Worm (Caenorhabditis elegans) whole organism, L2 larva: Measurements from ENCODE around the gene nlp-52.

Source experiments
- C34F6.9 ChIP-seq: fragments of 150-350 bp; optimal IDR thresholded peaks from 2 replicates; lab custom pipeline; 2014; ENCODE audit warnings: missing biosample characterization, missing genetic modification characterization
- F13H6.1 ChIP-seq: sonication (generic microtip); optimal IDR thresholded peaks from 2 replicates; lab custom pipeline; 2016; ENCODE audit warnings: missing genetic modification characterization, missing compliant biosample characterization
- R02D3.7 ChIP-seq: fragments of 150-350 bp; optimal IDR thresholded peaks from 2 replicates; lab custom pipeline; 2014; ENCODE audit warnings: missing biosample characterization, missing genetic modification characterization
- Y55F3AM.14 ChIP-seq: fragments of 200-800 bp; sonication (Bioruptor generic); optimal IDR thresholded peaks from 2 replicates; lab custom pipeline; 2018; ENCODE audit warnings: mild to moderate bottlenecking, missing genetic modification characterization, missing compliant biosample characterization
- ZK546.5 ChIP-seq: sonication (generic microtip); optimal IDR thresholded peaks from 2 replicates; lab custom pipeline; 2017; ENCODE audit warnings: missing biosample characterization, missing genetic modification characterization
- alr-1 ChIP-seq: fragments of 150-350 bp; optimal IDR thresholded peaks from 2 replicates; lab custom pipeline; 2014; ENCODE audit warnings: missing biosample characterization, missing genetic modification characterization
- aly-2 ChIP-seq: fragments of 150-350 bp; optimal IDR thresholded peaks from 2 replicates; lab custom pipeline; 2014; ENCODE audit warnings: missing biosample characterization, missing genetic modification characterization
- ama-1 ChIP-seq: fragments of 150-350 bp; optimal IDR thresholded peaks from 2 replicates; lab custom pipeline; 2018; ENCODE audit warnings: inconsistent platforms
- blmp-1 ChIP-seq: sonication (generic microtip); optimal IDR thresholded peaks from 2 replicates; lab custom pipeline; 2017; ENCODE audit warnings: missing genetic modification characterization, mild to moderate bottlenecking, missing compliant biosample characterization, antibody characterized with exemption, moderate library complexity; ENCODE audit not compliant: insufficient read depth
- ceh-16 ChIP-seq: fragments of 150-350 bp; optimal IDR thresholded peaks from 2 replicates; lab custom pipeline; 2014; ENCODE audit warnings: missing biosample characterization, missing genetic modification characterization
- ceh-82 ChIP-seq: fragments of 150-350 bp; optimal IDR thresholded peaks from 2 replicates; lab custom pipeline; 2014; ENCODE audit warnings: missing biosample characterization, missing genetic modification characterization
- crh-2 ChIP-seq: sonication (generic microtip); optimal IDR thresholded peaks from 2 replicates; lab custom pipeline; 2017; ENCODE audit warnings: missing biosample characterization, missing genetic modification characterization
- dmd-4 ChIP-seq: sonication (generic microtip); optimal IDR thresholded peaks from 2 replicates; lab custom pipeline; 2017; ENCODE audit warnings: missing biosample characterization, missing genetic modification characterization
- egl-27 ChIP-seq: sonication (generic microtip); optimal IDR thresholded peaks from 3 replicates; lab custom pipeline; 2017; ENCODE audit warnings: missing biosample characterization, missing genetic modification reagents, missing genetic modification characterization
- elt-1 ChIP-seq: fragments of 150-350 bp; optimal IDR thresholded peaks from 2 replicates; lab custom pipeline; 2014; ENCODE audit warnings: missing biosample characterization, missing genetic modification characterization
- elt-3 ChIP-seq: sonication (generic microtip); optimal IDR thresholded peaks from 2 replicates; lab custom pipeline; 2017; ENCODE audit warnings: missing biosample characterization, missing genetic modification characterization
- fos-1 ChIP-seq: fragments of 150-350 bp; optimal IDR thresholded peaks from 2 replicates; lab custom pipeline; 2014; ENCODE audit warnings: missing biosample characterization, missing genetic modification characterization
- gmeb-1 ChIP-seq: fragments of 150-350 bp; optimal IDR thresholded peaks from 2 replicates; lab custom pipeline; 2014; ENCODE audit warnings: missing biosample characterization, missing genetic modification characterization
- lin-11 ChIP-seq: fragments of 150-350 bp; sonication (generic microtip); optimal IDR thresholded peaks from 2 replicates; lab custom pipeline; 2014; ENCODE audit warnings: missing biosample characterization, missing genetic modification characterization, inconsistent platforms, mixed read lengths
- lin-13 ChIP-seq: fragments of 150-350 bp; optimal IDR thresholded peaks from 2 replicates; lab custom pipeline; 2014; ENCODE audit warnings: missing biosample characterization, missing genetic modification reagents, missing genetic modification characterization
- lin-39 ChIP-seq: fragments of 150-350 bp; optimal IDR thresholded peaks from 2 replicates; lab custom pipeline; 2014; ENCODE audit warnings: missing biosample characterization, missing genetic modification reagents, missing genetic modification characterization
- lsy-2 ChIP-seq, 2 experiments: fragments of 150-350 bp in 1 of 2; sonication (generic microtip) in 1 of 2; optimal IDR thresholded peaks; 2 replicates each; lab custom pipeline; 2014 to 2017; ENCODE audit warnings: missing biosample characterization in 2 of 2, missing genetic modification characterization in 2 of 2
- mab-5 ChIP-seq: fragments of 150-350 bp; optimal IDR thresholded peaks from 2 replicates; lab custom pipeline; 2014; ENCODE audit warnings: missing biosample characterization, missing genetic modification characterization
- mbf-1 ChIP-seq: sonication (generic microtip); optimal IDR thresholded peaks from 2 replicates; lab custom pipeline; 2017; ENCODE audit warnings: missing biosample characterization, missing genetic modification characterization
- mdl-1 ChIP-seq, 2 experiments: fragments of 150-350 bp in 1 of 2; sonication (generic microtip) in 1 of 2; optimal IDR thresholded peaks; 2 replicates each; lab custom pipeline; 2017; ENCODE audit warnings: missing biosample characterization in 2 of 2, missing genetic modification characterization in 2 of 2
- nhr-10 ChIP-seq: sonication (generic microtip); optimal IDR thresholded peaks from 2 replicates; lab custom pipeline; 2017; ENCODE audit warnings: missing biosample characterization, missing genetic modification characterization
- nhr-11 ChIP-seq: fragments of 150-350 bp; optimal IDR thresholded peaks from 2 replicates; lab custom pipeline; 2014; ENCODE audit warnings: missing biosample characterization, missing genetic modification characterization
- nhr-12 ChIP-seq: fragments of 150-350 bp; optimal IDR thresholded peaks from 2 replicates; lab custom pipeline; 2014; ENCODE audit warnings: missing biosample characterization, missing genetic modification characterization
- nhr-129 ChIP-seq: fragments of 150-350 bp; optimal IDR thresholded peaks from 2 replicates; lab custom pipeline; 2014; ENCODE audit warnings: missing biosample characterization, missing genetic modification characterization
- nhr-21 ChIP-seq: fragments of 150-350 bp; optimal IDR thresholded peaks from 2 replicates; lab custom pipeline; 2014; ENCODE audit warnings: missing biosample characterization, missing genetic modification characterization
- nhr-23 ChIP-seq: fragments of 150-350 bp; optimal IDR thresholded peaks from 2 replicates; lab custom pipeline; 2014; ENCODE audit warnings: missing biosample characterization, missing genetic modification reagents, missing genetic modification characterization
- nhr-237 ChIP-seq: fragments of 150-350 bp; optimal IDR thresholded peaks from 2 replicates; lab custom pipeline; 2014; ENCODE audit warnings: missing biosample characterization, missing genetic modification characterization
- nhr-25 ChIP-seq: fragments of 150-350 bp; sonication (generic microtip); optimal IDR thresholded peaks from 3 replicates; lab custom pipeline; 2014; ENCODE audit warnings: missing biosample characterization, missing genetic modification characterization
- nhr-6 ChIP-seq: fragments of 150-350 bp; optimal IDR thresholded peaks from 2 replicates; lab custom pipeline; 2014; ENCODE audit warnings: missing biosample characterization, missing genetic modification characterization
- nhr-77 ChIP-seq: fragments of 150-350 bp; optimal IDR thresholded peaks from 2 replicates; lab custom pipeline; 2014; ENCODE audit warnings: missing biosample characterization, missing genetic modification characterization
- peb-1 ChIP-seq: fragments of 150-350 bp; optimal IDR thresholded peaks from 2 replicates; lab custom pipeline; 2014; ENCODE audit warnings: missing biosample characterization, missing genetic modification characterization
- sem-4 ChIP-seq: fragments of 150-350 bp; optimal IDR thresholded peaks from 2 replicates; lab custom pipeline; 2014; ENCODE audit warnings: missing biosample characterization, missing genetic modification reagents, missing genetic modification characterization
- skn-1 ChIP-seq: sonication (generic microtip); optimal IDR thresholded peaks from 2 replicates; lab custom pipeline; 2017; ENCODE audit warnings: missing biosample characterization, missing genetic modification characterization
- sma-3 ChIP-seq: sonication (generic microtip); optimal IDR thresholded peaks from 2 replicates; lab custom pipeline; 2016; ENCODE audit warnings: missing genetic modification reagents, missing genetic modification characterization, missing compliant biosample characterization
- sma-9 ChIP-seq, 2 experiments: fragments of 150-350 bp in 1 of 2; sonication (generic microtip) in 1 of 2; optimal IDR thresholded peaks; 2 replicates each; lab custom pipeline; 2014 to 2016; ENCODE audit warnings: missing genetic modification characterization in 2 of 2, mild to moderate bottlenecking in 1 of 2, missing biosample characterization in 1 of 2, missing compliant biosample characterization in 1 of 2, missing genetic modification reagents in 1 of 2, moderate library complexity in 1 of 2
- snpc-4 ChIP-seq: fragments of 150-350 bp; optimal IDR thresholded peaks from 2 replicates; lab custom pipeline; 2014; ENCODE audit warnings: missing biosample characterization, missing genetic modification characterization
- unc-39 ChIP-seq: fragments of 150-350 bp; optimal IDR thresholded peaks from 2 replicates; lab custom pipeline; 2014; ENCODE audit warnings: missing biosample characterization, missing genetic modification characterization
- unc-55 ChIP-seq: fragments of 150-350 bp; sonication (generic microtip); optimal IDR thresholded peaks from 3 replicates; lab custom pipeline; 2014; ENCODE audit warnings: missing biosample characterization, missing genetic modification reagents, missing genetic modification characterization
- unc-62 ChIP-seq: fragments of 150-350 bp; optimal IDR thresholded peaks from 2 replicates; lab custom pipeline; 2014; ENCODE audit warnings: missing biosample characterization, missing genetic modification reagents, missing genetic modification characterization
- zag-1 ChIP-seq: fragments of 150-350 bp; optimal IDR thresholded peaks from 2 replicates; lab custom pipeline; 2014; ENCODE audit warnings: missing biosample characterization, missing genetic modification characterization
- ztf-1 ChIP-seq: fragments of 200-800 bp; sonication (Bioruptor generic); conservative IDR thresholded peaks from 2 replicates; pipeline ENCODE4 v1.3.6; 2022; ENCODE audit warnings: missing genetic modification characterization, missing compliant biosample characterization
- ztf-11 ChIP-seq: sonication (generic microtip); optimal IDR thresholded peaks from 2 replicates; lab custom pipeline; 2017; ENCODE audit warnings: missing biosample characterization, missing genetic modification characterization
- ztf-4 ChIP-seq: fragments of 150-350 bp; optimal IDR thresholded peaks from 2 replicates; lab custom pipeline; 2014; ENCODE audit warnings: missing biosample characterization, missing genetic modification characterization

Gene nlp-52

ce11 chrIII:782503-782902 is 20.9 kb downstream of the nlp-52 start:
- TF ChIP-seq lin-39 (tag; lab: Kevin White, UChicago) (no peak), elt-1 (tag; lab: Kevin White, UChicago) (no peak), zag-1 (tag; lab: Kevin White, UChicago) (no peak), fos-1 (no peak), nhr-11 (no peak), nhr-21 (tag; lab: Kevin White, UChicago) (no peak)

ce11 chrIII:783254-783753 is 21.7 kb downstream of the nlp-52 start, which contains the start of the genes dagl-2 and ppm-1.G:
dagl-2 (minus strand) TSS chrIII:783305.
ppm-1.G (plus strand) TSS chrIII:783703.
- TF ChIP-seq nhr-11 (no peak), nhr-77 (tag; lab: Kevin White, UChicago) (no peak), ceh-82 (tag; lab: Kevin White, UChicago) (no peak), lsy-2 (tag; optimal IDR thresholded peaks at IDR 0.05; lab: Kevin White, UChicago) (peak; percentile 63 to 89), nhr-10 (tag; lab: Kevin White, UChicago) (no peak), F13H6.1 (tag; lab: Kevin White, UChicago) (peak; percentile 54), lin-39 (tag; lab: Kevin White, UChicago) (no peak), R02D3.7 (tag; lab: Kevin White, UChicago) (no peak), lin-11 (tag; lab: Kevin White, UChicago) (peak; percentile 80), Y55F3AM.14 (GFP tag; lab: Kevin White, UChicago) (no peak), mdl-1 (tag; optimal IDR thresholded peaks at IDR 0.05; lab: Kevin White, UChicago) (no peak), ztf-1 (GFP tag; lab: Robert Waterston, UW) (no peak), gmeb-1 (peak; percentile 58), skn-1 (tag; lab: Kevin White, UChicago) (no peak), nhr-12 (tag; lab: Kevin White, UChicago) (no peak), unc-62 (GFP tag; lab: Kevin White, UChicago) (no peak), sem-4 (tag; lab: Kevin White, UChicago) (no peak), zag-1 (tag; lab: Kevin White, UChicago) (no peak), nhr-6 (no peak), aly-2 (tag; lab: Kevin White, UChicago) (no peak), elt-3 (tag; lab: Kevin White, UChicago) (no peak), peb-1 (tag; lab: Kevin White, UChicago) (no peak), dmd-4 (tag; lab: Kevin White, UChicago) (no peak), blmp-1 (no peak), ama-1 (lab: Kevin White, UChicago) (no peak), unc-55 (GFP tag; lab: Kevin White, UChicago) (peak; percentile 90), ZK546.5 (tag; lab: Kevin White, UChicago) (no peak), nhr-237 (tag; lab: Kevin White, UChicago) (no peak), mbf-1 (tag; lab: Kevin White, UChicago) (no peak), unc-39 (tag; lab: Kevin White, UChicago) (no peak), nhr-21 (tag; lab: Kevin White, UChicago) (peak; percentile 4), sma-9 (GFP tag; optimal IDR thresholded peaks at IDR 0.05; lab: Kevin White, UChicago) (peak; percentile 55), sma-9 (tag; optimal IDR thresholded peaks at IDR 0.05; lab: Kevin White, UChicago) (no peak), ceh-16 (tag; lab: Kevin White, UChicago) (no peak), fos-1 (peak; percentile 72), alr-1 (tag; lab: Kevin White, UChicago) (no peak), ztf-4 (tag; lab: Kevin White, UChicago) (no peak), egl-27 (tag; lab: Kevin White, UChicago) (no peak), crh-2 (tag; lab: Kevin White, UChicago) (peak; percentile 72), nhr-129 (tag; lab: Kevin White, UChicago) (peak; percentile 39), elt-1 (tag; lab: Kevin White, UChicago) (no peak), snpc-4 (tag; lab: Kevin White, UChicago) (peak; percentile 8), lin-13 (GFP tag; lab: Kevin White, UChicago) (peak; percentile 59), C34F6.9 (tag; lab: Kevin White, UChicago) (peak; percentile 89), nhr-23 (tag; lab: Kevin White, UChicago) (no peak), mab-5 (peak; percentile 38), ztf-11 (tag; lab: Kevin White, UChicago) (no peak), sma-3 (peak; percentile 72), nhr-25 (peak; percentile 62)
- TF ChIP-seq, all 48 proteins: peak for 16
